Worm (Caenorhabditis elegans): ENCODE measurements around the gene nhr-255.

The nhr-255 gene

DNA sequence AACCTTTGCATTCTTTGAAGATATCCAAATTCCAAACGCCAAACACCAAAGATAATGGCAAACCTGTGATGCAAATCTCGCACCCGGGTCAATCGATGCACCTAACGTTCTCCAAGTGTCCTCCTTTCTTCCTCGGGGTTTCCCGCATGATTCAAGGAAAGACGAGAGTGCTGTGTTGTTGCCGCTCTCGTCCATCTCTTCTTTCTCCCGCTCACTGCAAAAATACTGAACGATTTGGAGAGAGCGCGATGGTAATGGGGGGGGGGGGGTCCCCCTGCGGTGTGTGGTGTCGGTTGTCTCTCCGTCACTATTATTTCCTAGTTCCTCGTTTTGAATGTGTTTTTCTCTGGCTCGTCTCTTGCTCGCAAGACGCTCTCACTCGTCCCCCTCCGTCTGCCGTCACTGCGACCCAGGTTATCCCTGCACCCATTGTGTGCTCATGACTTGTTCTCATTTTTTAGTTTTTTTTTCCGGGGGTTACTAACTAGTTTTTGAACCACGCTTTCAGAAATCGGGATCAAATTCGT is 35.0 kb upstream of the nhr-255 start:
- TF ChIP-seq spr-1 (tag; optimal IDR thresholded peaks at IDR 0.05) (no peak), tra-1 (GFP tag; IDR thresholded peaks at IDR 0.05) (peak; percentile 84), hmg-1.1 (GFP tag; IDR thresholded peaks at IDR 0.05) (peak; percentile 87), nhr-11 (tag; optimal IDR thresholded peaks at IDR 0.05) (peak; percentile 76), aha-1 (tag) (peak; percentile 97), nhr-111 (GFP tag; optimal IDR thresholded peaks at IDR 0.05) (no peak), Y48G9A.11 (GFP tag; IDR thresholded peaks at IDR 0.05) (no peak), lin-13 (GFP tag; optimal IDR thresholded peaks at IDR 0.05) (peak; percentile 21), spr-3 (GFP tag; optimal IDR thresholded peaks at IDR 0.05) (no peak), attf-4 (tag; optimal IDR thresholded peaks at IDR 0.05) (no peak), zip-11 (GFP tag; IDR thresholded peaks at IDR 0.05) (no peak), daf-16 (GFP tag; optimal IDR thresholded peaks at IDR 0.05) (peak in 1 of 2 experiments; percentile 74), daf-16 (tag; optimal IDR thresholded peaks at IDR 0.05) (peak; percentile 55), aly-2 (tag; optimal IDR thresholded peaks at IDR 0.05) (no peak), lin-15B (tag; optimal IDR thresholded peaks at IDR 0.05) (no peak), fkh-10 (GFP tag; optimal IDR thresholded peaks at IDR 0.05) (peak; percentile 84), nhr-25 (tag; optimal IDR thresholded peaks at IDR 0.05; ENCODE audit: borderline replicate concordance, insufficient read depth) (peak; percentile 70), jun-1 (tag; optimal IDR thresholded peaks at IDR 0.05) (peak; percentile 63), vab-7 (GFP tag; IDR thresholded peaks at IDR 0.05) (peak; percentile 57; the same call in 1 of the 2 replicates), unc-130 (GFP tag; optimal IDR thresholded peaks at IDR 0.05) (no peak), dmd-6 (GFP tag; IDR thresholded peaks at IDR 0.05) (peak; percentile 95), tag-97 (GFP tag; IDR thresholded peaks at IDR 0.05) (no peak), madf-5 (GFP tag; IDR thresholded peaks at IDR 0.05) (no peak), arid-1 (GFP tag; conservative IDR thresholded peaks at IDR 0.05) (peak; percentile 73), nhr-76 (tag; optimal IDR thresholded peaks at IDR 0.05) (peak; percentile 36), zfp-3 (GFP tag; conservative IDR thresholded peaks at IDR 0.05) (no peak), ama-1 (optimal IDR thresholded peaks at IDR 0.05) (no peak), nhr-6 (tag; optimal IDR thresholded peaks at IDR 0.05) (no peak), set-16 (GFP tag; IDR thresholded peaks at IDR 0.05) (peak; percentile 92), zag-1 (tag; optimal IDR thresholded peaks at IDR 0.05) (no peak), mep-1 (tag; optimal IDR thresholded peaks at IDR 0.05) (peak; percentile 88), F10B5.3 (tag; optimal IDR thresholded peaks at IDR 0.05) (peak; percentile 20), T20F7.1 (GFP tag; optimal IDR thresholded peaks at IDR 0.05) (peak; percentile 53), T26A8.4 (GFP tag; IDR thresholded peaks at IDR 0.05) (peak; percentile 64), skn-1 (tag; optimal IDR thresholded peaks at IDR 0.05) (no peak), zip-2 (tag; optimal IDR thresholded peaks at IDR 0.05) (no peak), nhr-10 (tag; optimal IDR thresholded peaks at IDR 0.05) (peak; percentile 75), mdt-29 (GFP tag; IDR thresholded peaks at IDR 0.05) (no peak), Y5F2A.4 (GFP tag; optimal IDR thresholded peaks at IDR 0.05) (no peak), egl-43 (GFP tag; IDR thresholded peaks at IDR 0.05) (peak; percentile 88), ceh-62 (tag; optimal IDR thresholded peaks at IDR 0.05) (no peak), ceh-20 (GFP tag; IDR thresholded peaks at IDR 0.05) (peak; percentile 82), nhr-77 (tag; optimal IDR thresholded peaks at IDR 0.05) (peak; percentile 50), snpc-4 (tag; optimal IDR thresholded peaks at IDR 0.05) (no peak), dmd-8 (GFP tag; IDR thresholded peaks at IDR 0.05) (no peak), rbr-2 (tag; optimal IDR thresholded peaks at IDR 0.05) (peak; percentile 90), lim-7 (GFP tag; IDR thresholded peaks at IDR 0.05) (no peak), ztf-11 (tag; optimal IDR thresholded peaks at IDR 0.05) (no peak), ZK546.5 (tag; optimal IDR thresholded peaks at IDR 0.05) (no peak), hlh-11 (tag; optimal IDR thresholded peaks at IDR 0.05) (peak; percentile 95), F37D6.2 (tag; optimal IDR thresholded peaks at IDR 0.05) (peak; percentile 46), hlh-30 (tag; optimal IDR thresholded peaks at IDR 0.05; ENCODE audit: insufficient read depth) (peak; percentile 94), nhr-102 (tag; optimal IDR thresholded peaks at IDR 0.05) (peak; percentile 5)
